Fruit fly (Drosophila melanogaster) whole organism: ENCODE results near the gene CG10183.

Experiments
- CG8478 ChIP-seq: fragments of >200 bp; optimal IDR thresholded peaks from 2 replicates; lab custom pipeline; 2018; ENCODE audit warnings: inconsistent platforms
- EcR ChIP-seq, 2 experiments: fragments of >200 bp; optimal IDR thresholded peaks; 2 replicates each; lab custom pipeline; 2017; ENCODE audit warnings: missing biosample characterization in 2 of 2, missing genetic modification characterization in 2 of 2, missing genetic modification reagents in 2 of 2
- pan ChIP-seq: fragments of >200 bp; optimal IDR thresholded peaks from 2 replicates; lab custom pipeline; 2017
- psq ChIP-seq: fragments of >200 bp; optimal IDR thresholded peaks from 2 replicates; lab custom pipeline; 2017
- usp ChIP-seq: fragments of >200 bp; optimal IDR thresholded peaks from 2 replicates; lab custom pipeline; 2017; ENCODE audit warnings: missing biosample characterization, missing genetic modification characterization, mixed read lengths

- no peak for TF ChIP-seq pan (lab: Kevin White, UChicago)
- TF ChIP-seq EcR (GFP tag; optimal IDR thresholded peaks at IDR 0.05; lab: Kevin White, UChicago): no peak
- TF ChIP-seq psq (lab: Kevin White, UChicago): no peak
- no peak for TF ChIP-seq CG8478 (lab: Kevin White, UChicago)
- TF ChIP-seq usp (GFP tag; lab: Kevin White, UChicago): no peak
Measured at dm6 chr3R:23634789-23635188, 36.0 kb upstream of the CG10183 start.
